Fruit fly (Drosophila melanogaster) whole organism: ENCODE measurements around the gene RpL37A.

Experiments
- Dll ChIP-seq: fragments of >200 bp; optimal IDR thresholded peaks from 2 replicates; lab custom pipeline; 2017
- psq ChIP-seq: fragments of >200 bp; optimal IDR thresholded peaks from 2 replicates; lab custom pipeline; 2017
- usp ChIP-seq: fragments of >200 bp; optimal IDR thresholded peaks from 2 replicates; lab custom pipeline; 2017; ENCODE audit warnings: missing biosample characterization, missing genetic modification characterization, mixed read lengths

- TF ChIP-seq psq (lab: Kevin White, UChicago) (no peak), usp (GFP tag; lab: Kevin White, UChicago) (no peak), Dll (lab: Kevin White, UChicago) (no peak)
These were observed at the start of gene RpL37A for dm6 chr2L:5070797-5071579.
